Fruit fly (Drosophila melanogaster) whole organism, adult: ENCODE measurements around the gene CG1896.
A peak's percentile ranks its signal among the peaks of the same experiment; 100 is the strongest.

Source experiments
- CG11617 ChIP-seq: fragments of 200-800 bp; sonication (Bioruptor generic); optimal IDR thresholded peaks from 2 replicates; lab custom pipeline; 2017; ENCODE audit warnings: mild to moderate bottlenecking, missing biosample characterization, missing genetic modification reagents, missing genetic modification characterization
- CG12768 ChIP-seq: fragments of 200-800 bp; sonication (Bioruptor generic); optimal IDR thresholded peaks from 2 replicates; lab custom pipeline; 2017; ENCODE audit warnings: missing biosample characterization, missing genetic modification characterization, mild to moderate bottlenecking, moderate library complexity, missing genetic modification reagents
- CG14711 ChIP-seq: fragments of 200-800 bp; sonication (Bioruptor generic); optimal IDR thresholded peaks from 2 replicates; lab custom pipeline; 2018; ENCODE audit warnings: missing biosample characterization, mild to moderate bottlenecking, missing genetic modification characterization, moderate library complexity
- CG1620 ChIP-seq: fragments of 200-800 bp; sonication (Bioruptor generic); optimal IDR thresholded peaks from 2 replicates; lab custom pipeline; 2016; ENCODE audit warnings: missing biosample characterization, missing genetic modification characterization
- CG33017 ChIP-seq: fragments of 200-800 bp; sonication (Bioruptor generic); optimal IDR thresholded peaks from 2 replicates; lab custom pipeline; 2018; ENCODE audit warnings: missing biosample characterization, mild to moderate bottlenecking, missing genetic modification characterization, moderate library complexity
- CG5204 ChIP-seq: fragments of 200-800 bp; sonication (Bioruptor generic); optimal IDR thresholded peaks from 2 replicates; lab custom pipeline; 2016; ENCODE audit warnings: missing biosample characterization, missing genetic modification characterization
- CG7045 ChIP-seq: fragments of 200-800 bp; sonication (Bioruptor generic); optimal IDR thresholded peaks from 2 replicates; lab custom pipeline; 2017; ENCODE audit warnings: missing biosample characterization, mild to moderate bottlenecking, missing genetic modification characterization
- CG7101 ChIP-seq: fragments of 200-800 bp; sonication (Bioruptor generic); optimal IDR thresholded peaks from 2 replicates; lab custom pipeline; 2018; ENCODE audit warnings: missing biosample characterization, mild to moderate bottlenecking, missing genetic modification characterization, moderate library complexity
- Clk ChIP-seq: fragments of 200-800 bp; sonication (Bioruptor generic); optimal IDR thresholded peaks from 2 replicates; lab custom pipeline; 2017; ENCODE audit warnings: missing biosample characterization, missing genetic modification characterization
- Crg-1 ChIP-seq: fragments of 200-800 bp; sonication (Bioruptor generic); optimal IDR thresholded peaks from 2 replicates; lab custom pipeline; 2016; ENCODE audit warnings: missing biosample characterization, missing genetic modification characterization
- Hr96 ChIP-seq: fragments of 200-800 bp; sonication (Bioruptor generic); optimal IDR thresholded peaks from 2 replicates; lab custom pipeline; 2016; ENCODE audit warnings: missing biosample characterization, missing genetic modification characterization
- Mnt ChIP-seq: fragments of 200-800 bp; sonication (Bioruptor generic); optimal IDR thresholded peaks from 2 replicates; lab custom pipeline; 2016; ENCODE audit warnings: missing biosample characterization, mild to moderate bottlenecking, missing genetic modification characterization
- bab1 ChIP-seq: fragments of 200-800 bp; sonication (Bioruptor generic); optimal IDR thresholded peaks from 3 replicates; lab custom pipeline; 2019; ENCODE audit warnings: missing biosample characterization, mild to moderate bottlenecking, missing genetic modification characterization, moderate library complexity
- cic ChIP-seq: fragments of 200-800 bp; sonication (Bioruptor generic); optimal IDR thresholded peaks from 2 replicates; lab custom pipeline; 2017; ENCODE audit warnings: missing biosample characterization, mild to moderate bottlenecking, missing genetic modification characterization, moderate library complexity
- cnc ChIP-seq, 2 experiments: fragments of >200 bp; optimal IDR thresholded peaks; 2 replicates each; lab custom pipeline; 2017
- kay ChIP-seq: fragments of 200-800 bp; sonication (Bioruptor generic); peaks from one replicate; lab custom pipeline; 2016; ENCODE audit warnings: missing biosample characterization, missing genetic modification characterization, borderline replicate concordance
- ovo ChIP-seq: fragments of 200-800 bp; sonication (Bioruptor generic); optimal IDR thresholded peaks from 2 replicates; lab custom pipeline; 2016; ENCODE audit warnings: missing biosample characterization, missing genetic modification characterization
- pad ChIP-seq: fragments of 200-800 bp; sonication (Bioruptor generic); optimal IDR thresholded peaks from 3 replicates; lab custom pipeline; 2017; ENCODE audit warnings: missing biosample characterization, missing genetic modification characterization, mild to moderate bottlenecking, moderate library complexity, missing genetic modification reagents
- tj ChIP-seq: fragments of 200-800 bp; sonication (Bioruptor generic); optimal IDR thresholded peaks from 3 replicates; lab custom pipeline; 2017; ENCODE audit warnings: missing biosample characterization, mild to moderate bottlenecking, missing genetic modification characterization, moderate library complexity
- toe ChIP-seq: fragments of 200-800 bp; sonication (Bioruptor generic); optimal IDR thresholded peaks from 2 replicates; lab custom pipeline; 2016; ENCODE audit warnings: missing biosample characterization, missing genetic modification characterization

Gene CG1896

DNA sequence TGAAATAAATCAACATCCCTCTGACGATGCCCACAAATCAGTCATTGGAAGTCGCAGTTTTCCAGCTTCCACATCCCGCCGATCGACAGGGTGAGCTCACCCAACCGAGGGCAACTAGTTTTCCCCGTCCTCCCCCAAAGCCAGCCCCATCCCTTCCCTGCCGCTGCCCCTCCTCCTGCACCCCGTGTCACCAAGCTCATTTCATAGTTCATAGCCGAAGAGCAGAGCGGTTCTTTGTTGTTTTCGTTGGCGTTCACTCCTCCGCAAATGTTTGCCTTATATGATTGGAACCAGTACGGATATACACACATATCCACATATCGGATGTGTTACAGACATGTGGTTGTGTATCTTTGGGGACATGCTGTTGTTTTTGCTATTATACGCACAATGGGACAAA lies 24.0 kb upstream of the CG1896 start:
- TF ChIP-seq CG7101 (no peak), Clk (GFP tag; lab: Kevin White, UChicago) (no peak), CG5204 (no peak), cnc (optimal IDR thresholded peaks at IDR 0.05; lab: Kevin White, UChicago) (no peak), CG11617 (no peak), cic (GFP tag; lab: Kevin White, UChicago) (no peak), CG33017 (tag; lab: Kevin White, UChicago) (no peak), CG14711 (no peak), bab1 (GFP tag; lab: Kevin White, UChicago) (no peak), tj (no peak), CG7045 (GFP tag; lab: Kevin White, UChicago) (no peak), CG12768 (GFP tag; lab: Kevin White, UChicago) (no peak), CG1620 (GFP tag; lab: Kevin White, UChicago) (no peak), pad (GFP tag; lab: Kevin White, UChicago) (no peak), toe (GFP tag; lab: Kevin White, UChicago) (no peak), ovo (GFP tag; lab: Kevin White, UChicago) (no peak), Hr96 (GFP tag; lab: Kevin White, UChicago) (no peak)

DNA sequence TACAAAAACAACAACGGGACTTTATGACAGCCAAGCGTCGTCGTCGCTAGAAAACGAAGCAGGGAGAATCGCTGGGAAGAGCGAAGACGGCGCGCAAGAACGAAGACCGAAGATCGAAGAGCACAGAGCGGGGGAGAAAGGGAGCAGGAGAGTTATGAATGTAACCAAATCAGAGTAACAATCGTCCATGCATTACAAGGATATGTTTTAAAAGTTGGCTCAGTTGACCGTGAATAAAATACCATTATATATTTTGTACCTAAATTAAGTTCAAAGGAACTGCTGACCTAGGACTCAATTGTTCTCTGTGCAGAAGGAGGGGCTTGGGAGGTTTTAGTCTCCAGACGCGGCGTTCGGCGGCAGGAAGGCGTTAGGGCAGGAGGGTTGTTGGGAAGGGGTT lies 22.6 kb upstream of the CG1896 start:
- no peak for TF ChIP-seq Mnt (GFP tag; lab: Kevin White, UChicago)
- no peak for TF ChIP-seq Hr96 (GFP tag; lab: Kevin White, UChicago)
- TF ChIP-seq CG12768 (GFP tag; lab: Kevin White, UChicago) = no peak
- no peak for TF ChIP-seq bab1 (GFP tag; lab: Kevin White, UChicago)
- no peak for TF ChIP-seq toe (GFP tag; lab: Kevin White, UChicago)
- TF ChIP-seq CG1620 (GFP tag; lab: Kevin White, UChicago) = no peak
- TF ChIP-seq cic (GFP tag; lab: Kevin White, UChicago) = no peak
- no peak for TF ChIP-seq ovo (GFP tag; lab: Kevin White, UChicago)
- no peak for TF ChIP-seq CG33017 (tag; lab: Kevin White, UChicago)
- TF ChIP-seq cnc (optimal IDR thresholded peaks at IDR 0.05; lab: Kevin White, UChicago) = no peak
- no peak for TF ChIP-seq Clk (GFP tag; lab: Kevin White, UChicago)
- TF ChIP-seq pad (GFP tag; lab: Kevin White, UChicago) = no peak
- no peak for TF ChIP-seq CG5204
- TF ChIP-seq tj = no peak
- no peak for TF ChIP-seq CG7101
- TF ChIP-seq kay (GFP tag; lab: Kevin White, UChicago) = no peak
- TF ChIP-seq CG11617 = no peak

DNA sequence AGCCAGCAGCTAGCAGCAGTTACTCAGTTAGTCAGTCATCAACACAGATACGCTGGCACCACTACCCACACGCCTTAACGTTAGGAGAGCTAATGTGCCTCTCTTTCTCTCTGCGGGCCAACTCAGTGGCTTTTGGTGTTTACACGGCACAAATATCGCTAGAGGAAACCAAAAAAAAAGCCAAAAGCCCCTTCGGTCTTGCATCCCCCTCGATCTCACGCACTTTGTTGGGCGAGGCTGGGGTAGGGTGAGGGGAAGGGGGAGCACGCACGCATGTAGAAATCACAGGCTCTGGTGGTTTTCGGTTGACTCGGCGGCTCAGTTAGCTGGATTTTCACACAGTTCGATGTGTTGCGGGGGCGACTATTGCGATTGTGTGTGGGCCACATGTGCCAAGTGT lies 22.1 kb upstream of the CG1896 start:
- TF ChIP-seq cnc (optimal IDR thresholded peaks at IDR 0.05; lab: Kevin White, UChicago) (no peak), pad (GFP tag; lab: Kevin White, UChicago) (no peak), CG5204 (no peak), Clk (GFP tag; lab: Kevin White, UChicago) (no peak), tj (no peak), bab1 (GFP tag; lab: Kevin White, UChicago) (no peak), CG33017 (tag; lab: Kevin White, UChicago) (no peak), kay (GFP tag; lab: Kevin White, UChicago) (no peak), CG7101 (no peak), CG14711 (no peak), ovo (GFP tag; lab: Kevin White, UChicago) (no peak), CG11617 (no peak), toe (GFP tag; lab: Kevin White, UChicago) (no peak), Crg-1 (no peak), CG12768 (GFP tag; lab: Kevin White, UChicago) (no peak)

- TF ChIP-seq CG12768 (GFP tag; lab: Kevin White, UChicago) (no peak), CG7101 (no peak), tj (no peak), Hr96 (GFP tag; lab: Kevin White, UChicago) (no peak), bab1 (GFP tag; lab: Kevin White, UChicago) (no peak), CG14711 (no peak), Mnt (GFP tag; lab: Kevin White, UChicago) (no peak), CG7045 (GFP tag; lab: Kevin White, UChicago) (no peak), Clk (GFP tag; lab: Kevin White, UChicago) (no peak), cnc (optimal IDR thresholded peaks at IDR 0.05; lab: Kevin White, UChicago) (no peak), pad (GFP tag; lab: Kevin White, UChicago) (peak; percentile 27), ovo (GFP tag; lab: Kevin White, UChicago) (peak; percentile 7), toe (GFP tag; lab: Kevin White, UChicago) (peak; percentile 39), kay (GFP tag; lab: Kevin White, UChicago) (no peak), Crg-1 (no peak), CG1620 (GFP tag; lab: Kevin White, UChicago) (no peak), CG5204 (no peak), CG11617 (no peak), CG33017 (tag; lab: Kevin White, UChicago) (no peak), cic (GFP tag; lab: Kevin White, UChicago) (no peak)
Measured at dm6 chr3R:31723206-31723933, 20.7 kb upstream of the CG1896 start.

DNA sequence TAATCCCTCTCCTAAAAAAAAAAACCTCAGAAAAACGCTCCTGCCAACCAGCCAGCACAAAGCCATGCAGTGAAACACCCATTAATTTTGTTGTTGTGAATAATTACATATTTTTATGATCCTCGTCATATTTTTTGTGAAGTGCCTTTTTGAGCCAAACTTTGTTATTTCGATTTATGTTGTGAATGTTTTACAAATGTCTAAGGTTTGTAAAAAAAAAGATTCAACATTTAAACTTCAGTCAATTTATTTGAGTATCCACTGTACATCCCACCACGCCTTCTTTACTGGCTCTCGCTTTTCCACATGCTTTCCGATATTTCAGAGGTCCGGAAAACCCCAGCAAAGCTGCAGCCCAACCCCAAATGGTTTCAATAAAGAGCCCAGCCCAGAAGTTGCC lies 19.9 kb upstream of the CG1896 start:
- TF ChIP-seq bab1 (GFP tag; lab: Kevin White, UChicago) (no peak), kay (GFP tag; lab: Kevin White, UChicago) (peak; percentile 32), pad (GFP tag; lab: Kevin White, UChicago) (no peak)
